Worm (Caenorhabditis elegans) whole organism, L3 larva: ENCODE measurements around the gene cpna-1.
A peak's percentile ranks its signal among the peaks of the same experiment; 100 is the strongest.

Experiments used
- ZK546.5 ChIP-seq: sonication (generic microtip); optimal IDR thresholded peaks from 2 replicates; lab custom pipeline; 2017; ENCODE audit warnings: missing biosample characterization, missing genetic modification characterization
- aly-2 ChIP-seq: fragments of 150-350 bp; optimal IDR thresholded peaks from 2 replicates; lab custom pipeline; 2014; ENCODE audit warnings: missing biosample characterization, missing genetic modification characterization
- ama-1 ChIP-seq: fragments of 150-350 bp; optimal IDR thresholded peaks from 2 replicates; lab custom pipeline; 2018
- ceh-28 ChIP-seq: fragments of 150-350 bp; optimal IDR thresholded peaks from 2 replicates; lab custom pipeline; 2014; ENCODE audit warnings: missing biosample characterization, missing genetic modification reagents, missing genetic modification characterization
- ceh-82 ChIP-seq: fragments of 150-350 bp; optimal IDR thresholded peaks from 2 replicates; lab custom pipeline; 2014; ENCODE audit warnings: missing biosample characterization, missing genetic modification characterization
- ceh-9 ChIP-seq: sonication (generic microtip); optimal IDR thresholded peaks from 2 replicates; lab custom pipeline; 2018; ENCODE audit warnings: missing biosample characterization, missing genetic modification characterization
- daf-12 ChIP-seq: fragments of 150-350 bp; optimal IDR thresholded peaks from 2 replicates; lab custom pipeline; 2014; ENCODE audit warnings: missing biosample characterization, missing genetic modification reagents, missing genetic modification characterization
- elt-1 ChIP-seq: fragments of 150-350 bp; optimal IDR thresholded peaks from 2 replicates; lab custom pipeline; 2014; ENCODE audit warnings: missing biosample characterization, missing genetic modification characterization
- elt-2 ChIP-seq: sonication (generic microtip); optimal IDR thresholded peaks from 2 replicates; lab custom pipeline; 2016; ENCODE audit warnings: missing genetic modification reagents, mild to moderate bottlenecking, missing genetic modification characterization, missing compliant biosample characterization
- elt-3 ChIP-seq, 3 experiments: fragments of 150-350 bp in 1 of 3; sonication (generic microtip) in 2 of 3; optimal IDR thresholded peaks; 2 replicates in 2 of 3; 4 replicates in 1 of 3; lab custom pipeline; 2014 to 2017; ENCODE audit warnings: missing biosample characterization in 3 of 3, missing genetic modification characterization in 3 of 3
- eor-1 ChIP-seq, 2 experiments: fragments of 150-350 bp; optimal IDR thresholded peaks; 2 replicates each; lab custom pipeline; 2014 to 2018; ENCODE audit warnings: missing biosample characterization in 2 of 2, missing genetic modification characterization in 2 of 2
- fkh-10 ChIP-seq: sonication (generic microtip); optimal IDR thresholded peaks from 2 replicates; lab custom pipeline; 2017; ENCODE audit warnings: missing biosample characterization, missing genetic modification reagents, missing genetic modification characterization
- fkh-2 ChIP-seq: fragments of 150-350 bp; optimal IDR thresholded peaks from 2 replicates; lab custom pipeline; 2014; ENCODE audit warnings: missing biosample characterization, missing genetic modification reagents, missing genetic modification characterization
- fos-1 ChIP-seq: fragments of 150-350 bp; optimal IDR thresholded peaks from 2 replicates; lab custom pipeline; 2014; ENCODE audit warnings: missing biosample characterization, missing genetic modification characterization
- hmg-11 ChIP-seq: sonication (generic microtip); optimal IDR thresholded peaks from 2 replicates; lab custom pipeline; 2016; ENCODE audit warnings: missing genetic modification characterization, missing compliant biosample characterization
- jun-1 ChIP-seq: fragments of 150-350 bp; optimal IDR thresholded peaks from 2 replicates; lab custom pipeline; 2014; ENCODE audit warnings: missing biosample characterization, missing genetic modification reagents, missing genetic modification characterization
- lin-15B ChIP-seq: fragments of 150-350 bp; optimal IDR thresholded peaks from 2 replicates; lab custom pipeline; 2014; ENCODE audit warnings: missing biosample characterization, missing genetic modification characterization
- lsy-12 ChIP-seq: sonication (generic microtip); optimal IDR thresholded peaks from 2 replicates; lab custom pipeline; 2016; ENCODE audit warnings: mild to moderate bottlenecking, missing genetic modification characterization, missing compliant biosample characterization
- mdl-1 ChIP-seq: fragments of 150-350 bp; optimal IDR thresholded peaks from 2 replicates; lab custom pipeline; 2014; ENCODE audit warnings: missing biosample characterization, missing genetic modification characterization
- mml-1 ChIP-seq: fragments of 150-350 bp; sonication (generic microtip); optimal IDR thresholded peaks from 3 replicates; lab custom pipeline; 2014; ENCODE audit warnings: missing biosample characterization, missing genetic modification characterization
- nfya-1 ChIP-seq: sonication (generic microtip); optimal IDR thresholded peaks from 2 replicates; lab custom pipeline; 2017; ENCODE audit warnings: missing genetic modification characterization, mild to moderate bottlenecking, missing compliant biosample characterization, antibody characterized with exemption, moderate library complexity; ENCODE audit not compliant: insufficient read depth
- nhr-23 ChIP-seq: fragments of 150-350 bp; optimal IDR thresholded peaks from 2 replicates; lab custom pipeline; 2014; ENCODE audit warnings: missing biosample characterization, missing genetic modification reagents, missing genetic modification characterization
- nhr-237 ChIP-seq: fragments of 150-350 bp; optimal IDR thresholded peaks from 2 replicates; lab custom pipeline; 2014; ENCODE audit warnings: missing biosample characterization, missing genetic modification characterization
- nhr-25 ChIP-seq: sonication (generic microtip); optimal IDR thresholded peaks from 2 replicates; lab custom pipeline; 2017; ENCODE audit warnings: missing biosample characterization, missing genetic modification characterization
- nhr-28 ChIP-seq: fragments of 150-350 bp; optimal IDR thresholded peaks from 2 replicates; lab custom pipeline; 2014; ENCODE audit warnings: missing biosample characterization, missing genetic modification characterization
- nhr-43 ChIP-seq: sonication (generic microtip); optimal IDR thresholded peaks from 2 replicates; lab custom pipeline; 2016; ENCODE audit warnings: mild to moderate bottlenecking, missing genetic modification characterization, missing compliant biosample characterization; ENCODE audit not compliant: poor library complexity, severe bottlenecking
- nhr-67 ChIP-seq: fragments of 150-350 bp; optimal IDR thresholded peaks from 2 replicates; lab custom pipeline; 2014; ENCODE audit warnings: missing biosample characterization, missing genetic modification characterization
- nhr-76 ChIP-seq: fragments of 150-350 bp; sonication (generic microtip); optimal IDR thresholded peaks from 5 replicates; lab custom pipeline; 2014; ENCODE audit warnings: missing biosample characterization, missing genetic modification characterization
- pha-4 ChIP-seq: fragments of 150-350 bp; optimal IDR thresholded peaks from 2 replicates; lab custom pipeline; 2014; ENCODE audit warnings: missing biosample characterization, missing genetic modification reagents, missing genetic modification characterization
- pqm-1 ChIP-seq: fragments of 150-350 bp; optimal IDR thresholded peaks from 2 replicates; lab custom pipeline; 2017; ENCODE audit warnings: missing biosample characterization, missing genetic modification characterization, inconsistent platforms
- skn-1 ChIP-seq: fragments of 150-350 bp; optimal IDR thresholded peaks from 2 replicates; lab custom pipeline; 2014; ENCODE audit warnings: missing biosample characterization, missing genetic modification characterization
- snpc-4 ChIP-seq: fragments of 150-350 bp; optimal IDR thresholded peaks from 2 replicates; lab custom pipeline; 2014; ENCODE audit warnings: missing biosample characterization, missing genetic modification characterization
- tbx-2 ChIP-seq: sonication (generic microtip); optimal IDR thresholded peaks from 2 replicates; lab custom pipeline; 2016; ENCODE audit warnings: mild to moderate bottlenecking, missing genetic modification characterization, missing compliant biosample characterization
- zag-1 ChIP-seq: fragments of 150-350 bp; optimal IDR thresholded peaks from 2 replicates; lab custom pipeline; 2014; ENCODE audit warnings: missing biosample characterization, missing genetic modification characterization
- ztf-11 ChIP-seq: fragments of 150-350 bp; optimal IDR thresholded peaks from 2 replicates; lab custom pipeline; 2014; ENCODE audit warnings: missing biosample characterization, missing genetic modification characterization
- ztf-4 ChIP-seq: fragments of 150-350 bp; optimal IDR thresholded peaks from 2 replicates; lab custom pipeline; 2014; ENCODE audit warnings: missing biosample characterization, missing genetic modification characterization

Gene cpna-1

DNA sequence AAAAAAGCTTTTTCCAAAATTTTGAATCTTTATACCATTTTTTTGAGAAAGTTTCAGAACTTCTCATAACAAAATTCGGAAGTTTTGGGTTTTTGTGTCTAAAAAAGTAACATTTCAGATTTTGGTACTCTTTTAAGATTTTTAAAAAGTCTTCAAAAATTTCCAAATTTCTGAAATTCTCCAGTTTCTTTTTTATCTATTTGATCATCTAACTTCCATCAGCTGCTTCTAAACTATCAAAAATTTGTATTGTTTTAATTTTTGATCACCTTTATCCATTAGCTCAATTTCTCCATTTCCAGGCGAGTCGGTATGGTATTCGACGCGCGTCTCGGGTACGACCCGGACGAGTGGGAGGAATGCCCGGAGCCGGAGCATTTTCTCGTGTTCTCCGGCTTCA, at the start of gene cpna-1:
Gene cpna-1, plus strand, starts transcription at position 301 of the 400 bp plus-strand sequence.
- TF ChIP-seq elt-3 (tag; optimal IDR thresholded peaks at IDR 0.05; lab: Kevin White, UChicago), result no peak
- TF ChIP-seq ZK546.5 (tag; lab: Kevin White, UChicago), result no peak
- no peak for TF ChIP-seq daf-12 (tag; lab: Kevin White, UChicago)
- no peak for TF ChIP-seq fos-1 (tag; lab: Kevin White, UChicago)
- no peak for TF ChIP-seq nhr-25
- no peak for TF ChIP-seq nfya-1 (tag; lab: Kevin White, UChicago)
- TF ChIP-seq pqm-1 (tag; lab: Kevin White, UChicago), result no peak
- TF ChIP-seq pha-4, result no peak
- TF ChIP-seq ztf-4, result no peak
- no peak for TF ChIP-seq snpc-4 (tag; lab: Kevin White, UChicago)
- no peak for TF ChIP-seq nhr-67 (tag; lab: Kevin White, UChicago)
- TF ChIP-seq nhr-76 (tag; lab: Kevin White, UChicago), result no peak
- no peak for TF ChIP-seq nhr-43 (tag; lab: Kevin White, UChicago)
- TF ChIP-seq aly-2 (tag; lab: Kevin White, UChicago), result no peak
- no peak for TF ChIP-seq nhr-28 (tag; lab: Kevin White, UChicago)
- no peak for TF ChIP-seq fkh-10
- TF ChIP-seq fkh-2 (tag; lab: Kevin White, UChicago), result no peak
- TF ChIP-seq mml-1 (tag; lab: Kevin White, UChicago), result no peak
- TF ChIP-seq ama-1 (lab: Kevin White, UChicago), result no peak

DNA sequence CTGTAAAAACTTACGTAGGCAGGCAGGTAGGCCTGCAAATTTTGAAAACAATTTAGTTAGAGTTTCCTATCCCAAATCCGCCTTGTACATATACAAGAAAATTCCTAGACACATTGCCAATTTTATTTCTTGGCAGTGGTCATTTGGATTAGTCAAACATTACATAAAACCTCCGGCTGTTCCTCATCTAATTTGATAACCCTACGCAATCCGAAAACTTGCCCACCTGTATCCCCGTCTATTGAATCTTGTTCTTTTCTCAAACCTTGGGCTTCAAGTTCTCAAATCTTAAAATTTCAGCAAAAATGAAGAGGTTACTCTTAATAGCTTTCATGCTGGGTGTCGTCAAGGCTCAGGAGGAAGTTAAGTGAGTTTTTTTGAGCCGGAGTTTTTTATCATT, 40.4 kb upstream of the cpna-1 start, which contains the start of gene F56D3.1:
Gene F56D3.1, plus strand, starts transcription at position 301 of the 400 bp plus-strand sequence.
- no peak for TF ChIP-seq ceh-28 (tag; lab: Kevin White, UChicago)
- no peak for TF ChIP-seq elt-2
- TF ChIP-seq snpc-4 (tag; lab: Kevin White, UChicago), result no peak
- TF ChIP-seq eor-1 (tag; optimal IDR thresholded peaks at IDR 0.05; lab: Kevin White, UChicago), result no peak
- no peak for TF ChIP-seq ama-1 (lab: Kevin White, UChicago)
- no peak for TF ChIP-seq ztf-11 (tag; lab: Kevin White, UChicago)
- TF ChIP-seq elt-3 (tag; optimal IDR thresholded peaks at IDR 0.05; lab: Kevin White, UChicago), result no peak
- TF ChIP-seq ZK546.5 (tag; lab: Kevin White, UChicago), result no peak
- TF ChIP-seq ceh-82 (tag; lab: Kevin White, UChicago), result no peak
- no peak for TF ChIP-seq fos-1 (tag; lab: Kevin White, UChicago)
- TF ChIP-seq skn-1, result no peak
- no peak for TF ChIP-seq nhr-43 (tag; lab: Kevin White, UChicago)
- no peak for TF ChIP-seq ztf-4
- TF ChIP-seq, all 47 proteins: peak for 0

DNA sequence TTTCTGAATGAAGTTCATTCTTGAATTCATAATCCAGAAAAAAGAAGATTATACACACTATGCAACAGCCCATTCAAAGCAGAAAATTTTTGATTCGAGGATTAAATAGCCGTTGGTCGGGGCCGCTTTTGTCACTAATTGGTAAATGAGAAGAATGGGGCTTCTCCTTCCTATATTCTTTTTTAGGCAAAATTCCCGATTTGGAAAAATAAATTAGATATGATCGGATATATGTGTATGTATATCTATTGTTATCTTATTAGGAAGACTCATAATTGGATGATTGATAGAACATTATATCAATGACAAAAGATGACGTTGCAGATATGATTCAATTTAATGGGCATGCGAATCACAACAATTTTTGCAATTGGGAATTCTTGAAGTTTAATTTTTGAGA, 36.3 kb upstream of the cpna-1 start:
- peak; percentile 6 for TF ChIP-seq nhr-43 (tag; lab: Kevin White, UChicago)
- TF ChIP-seq ztf-11 (tag; lab: Kevin White, UChicago), result no peak
- TF ChIP-seq, all 47 proteins: peak for 1

ce11 chrII:4151499-4152132, 34.8 kb upstream of the cpna-1 start:
- TF ChIP-seq elt-1 (peak; percentile 46), tbx-2 (tag; lab: Kevin White, UChicago) (no peak), elt-2 (no peak), nhr-25 (peak; percentile 94), pqm-1 (tag; lab: Kevin White, UChicago) (no peak), nhr-23 (tag; lab: Kevin White, UChicago) (peak; percentile 59), nfya-1 (tag; lab: Kevin White, UChicago) (peak; percentile 67)

DNA sequence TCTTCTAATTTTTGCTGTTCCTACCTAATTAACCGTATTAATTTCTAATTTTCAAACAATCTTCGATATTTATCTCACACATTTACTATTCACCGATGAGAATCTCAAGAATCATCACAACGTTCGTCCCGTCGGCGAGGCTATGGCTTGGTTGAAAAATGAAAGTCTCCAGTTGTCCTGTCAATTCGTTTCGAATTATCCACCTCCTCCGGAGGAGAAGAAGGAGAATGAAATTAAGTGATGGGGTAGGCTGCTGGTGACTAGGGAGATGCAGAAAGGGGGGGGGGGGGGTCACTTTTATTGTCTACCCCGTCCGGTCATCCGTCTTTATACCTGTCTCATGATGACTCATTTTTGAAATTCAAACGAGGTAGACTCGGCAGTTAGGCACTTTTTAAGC, 33.6 kb upstream of the cpna-1 start:
- TF ChIP-seq hmg-11 (tag; lab: Kevin White, UChicago), result no peak
- TF ChIP-seq mdl-1 (tag; lab: Kevin White, UChicago), result no peak
- no peak for TF ChIP-seq lsy-12 (tag; lab: Kevin White, UChicago)
- TF ChIP-seq snpc-4 (tag; lab: Kevin White, UChicago), result no peak
- TF ChIP-seq fos-1 (tag; lab: Kevin White, UChicago), result no peak
- no peak for TF ChIP-seq ztf-4
- TF ChIP-seq jun-1, result no peak
- TF ChIP-seq nfya-1 (tag; lab: Kevin White, UChicago), result no peak
- TF ChIP-seq ceh-9 (tag; lab: Kevin White, UChicago), result no peak
- no peak for TF ChIP-seq pqm-1 (tag; lab: Kevin White, UChicago)
- no peak for TF ChIP-seq zag-1 (tag; lab: Kevin White, UChicago)
- no peak for TF ChIP-seq pha-4
- TF ChIP-seq nhr-237, result no peak
- no peak for TF ChIP-seq ceh-82 (tag; lab: Kevin White, UChicago)
- no peak for TF ChIP-seq daf-12 (tag; lab: Kevin White, UChicago)
- TF ChIP-seq nhr-76 (tag; lab: Kevin White, UChicago), result no peak
- no peak for TF ChIP-seq lin-15B (tag; lab: Kevin White, UChicago)
- TF ChIP-seq elt-2, result no peak
- TF ChIP-seq mml-1 (tag; lab: Kevin White, UChicago), result no peak
- TF ChIP-seq, all 47 proteins: peak for 0
